Worm (Caenorhabditis elegans): ENCODE measurements around the gene acp-6.

acp-6 gene

ce11 chrIV:6391566-6391965, 34.4 kb downstream of the acp-6 start:
- TF ChIP-seq nhr-237 (tag; optimal IDR thresholded peaks at IDR 0.05): no peak
- peak in 1 of 2 experiments; percentile 15 for TF ChIP-seq unc-62 (GFP tag; optimal IDR thresholded peaks at IDR 0.05 in 1 of 2)
- TF ChIP-seq unc-62 (tag; optimal IDR thresholded peaks at IDR 0.05): no peak

DNA sequence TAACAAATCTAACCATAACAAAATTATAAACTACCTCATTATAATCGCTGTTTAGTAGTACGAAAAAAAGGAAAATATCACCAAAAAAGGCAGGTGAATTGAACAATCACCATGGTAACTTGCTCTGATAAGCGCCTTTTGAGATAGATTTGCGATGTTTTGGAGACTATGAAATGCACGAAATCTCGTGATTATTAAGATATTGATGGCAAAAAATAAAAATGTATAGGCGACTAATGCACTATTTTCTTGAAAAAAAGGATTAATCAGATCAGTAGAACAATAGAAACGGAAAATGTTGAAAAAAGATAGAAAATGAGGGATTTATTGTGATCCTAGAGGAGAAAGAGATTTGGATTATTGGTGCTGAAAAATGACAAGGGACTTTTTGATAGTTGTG, 37.4 kb downstream of the acp-6 start:
- TF ChIP-seq hmg-1.1 (GFP tag; IDR thresholded peaks at IDR 0.05) (no peak), hlh-30 (tag; optimal IDR thresholded peaks at IDR 0.05; ENCODE audit: insufficient read depth) (no peak), daf-16 (GFP tag; optimal IDR thresholded peaks at IDR 0.05) (no peak), daf-16 (tag; optimal IDR thresholded peaks at IDR 0.05) (no peak), zfp-2 (tag; optimal IDR thresholded peaks at IDR 0.05) (no peak), egl-43 (GFP tag; IDR thresholded peaks at IDR 0.05) (no peak), ama-1 (optimal IDR thresholded peaks at IDR 0.05) (no peak), nhr-48 (tag; optimal IDR thresholded peaks at IDR 0.05) (no peak), jun-1 (tag; optimal IDR thresholded peaks at IDR 0.05) (no peak), pqm-1 (tag; optimal IDR thresholded peaks at IDR 0.05) (no peak), ztf-7 (tag; optimal IDR thresholded peaks at IDR 0.05) (no peak), cey-2 (tag; optimal IDR thresholded peaks at IDR 0.05; ENCODE audit: borderline replicate concordance, insufficient read depth) (no peak), Y105C5A.15 (GFP tag; IDR thresholded peaks at IDR 0.05) (no peak)

DNA sequence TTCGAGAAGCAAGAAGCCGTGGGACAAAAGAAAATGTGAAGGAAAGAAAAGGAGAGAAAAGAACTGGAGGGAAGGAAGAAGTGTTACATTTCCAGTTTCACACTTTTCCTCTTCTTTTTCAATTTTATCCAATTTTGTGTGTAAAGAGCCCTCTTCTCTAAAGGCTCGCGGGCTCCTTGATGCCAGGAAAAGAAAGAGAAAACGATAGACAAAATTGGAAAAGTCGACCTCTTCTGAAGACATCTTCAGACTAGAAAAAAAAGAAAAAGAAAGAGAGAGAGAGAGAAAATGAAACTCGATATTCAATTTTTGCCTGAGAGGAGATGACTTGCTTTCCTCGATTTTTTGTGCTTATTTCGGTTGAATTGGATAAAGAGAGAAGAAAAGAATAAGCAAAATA, 40.9 kb downstream of the acp-6 start:
- TF ChIP-seq mdl-1 (tag; optimal IDR thresholded peaks at IDR 0.05): no peak
- peak; percentile 13; the same call in 1 of the 2 replicates for TF ChIP-seq ctbp-1 (GFP tag; IDR thresholded peaks at IDR 0.05)
- peak; percentile 69 for TF ChIP-seq fkh-10 (GFP tag; optimal IDR thresholded peaks at IDR 0.05)
- no peak for TF ChIP-seq mep-1 (tag; optimal IDR thresholded peaks at IDR 0.05)

DNA sequence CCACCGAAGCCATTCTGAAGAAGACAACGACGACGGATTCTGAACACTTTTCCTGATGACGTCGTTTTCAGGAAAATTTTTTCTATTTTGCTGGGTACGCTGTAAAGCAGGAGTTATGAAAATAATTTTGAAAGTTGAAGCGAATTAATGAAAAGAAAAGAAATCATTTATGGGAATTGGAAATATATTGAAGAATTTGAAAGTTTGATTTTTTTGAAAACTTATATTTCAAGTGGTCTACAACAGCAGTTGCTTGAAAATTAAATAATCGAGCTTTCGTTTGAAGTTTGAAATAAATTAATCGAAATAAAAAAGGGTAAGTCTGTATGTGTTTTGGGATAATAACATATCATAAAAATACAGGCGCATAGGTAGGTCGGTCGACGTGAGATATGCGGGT, 42.0 kb downstream of the acp-6 start, which contains the start of gene shl-1:
Gene shl-1, minus strand, starts transcription at position 101 of the 400 bp plus-strand sequence.
- no peak for TF ChIP-seq vab-7 (GFP tag; IDR thresholded peaks at IDR 0.05)
- peak; percentile 79 for TF ChIP-seq aha-1 (tag)

ce11 chrIV:6378398-6378797, 47.5 kb downstream of the acp-6 start:
- TF ChIP-seq dpl-1 (GFP tag; optimal IDR thresholded peaks at IDR 0.05): peak; percentile 25
- peak; percentile 62 for TF ChIP-seq nhr-102 (tag; optimal IDR thresholded peaks at IDR 0.05)
- no peak for TF ChIP-seq dmd-9 (GFP tag; IDR thresholded peaks at IDR 0.05)
- peak; percentile 62 for TF ChIP-seq spr-1 (tag; optimal IDR thresholded peaks at IDR 0.05)
- TF ChIP-seq T26A8.4 (GFP tag; IDR thresholded peaks at IDR 0.05): peak; percentile 94
- 0 out of 2 replicates have a peak, but pooled peaks have one; percentile 19 for TF ChIP-seq lin-38 (GFP tag; IDR thresholded peaks at IDR 0.05)
- no peak for TF ChIP-seq F26F4.8 (GFP tag; conservative IDR thresholded peaks at IDR 0.05)
- no peak for TF ChIP-seq zip-2 (tag; optimal IDR thresholded peaks at IDR 0.05)

ce11 chrIV:6377335-6378069, 48.4 kb downstream of the acp-6 start:
- TF ChIP-seq F10B5.3 (tag; optimal IDR thresholded peaks at IDR 0.05) (no peak), hlh-30 (tag; optimal IDR thresholded peaks at IDR 0.05; ENCODE audit: insufficient read depth) (no peak), spr-3 (GFP tag; optimal IDR thresholded peaks at IDR 0.05) (no peak), daf-16 (GFP tag; optimal IDR thresholded peaks at IDR 0.05) (no peak), daf-16 (tag; optimal IDR thresholded peaks at IDR 0.05) (no peak), ceh-44 (GFP tag; IDR thresholded peaks at IDR 0.05) (no peak), egl-43 (GFP tag; IDR thresholded peaks at IDR 0.05) (no peak; the same call in 1 of the 2 replicates), madf-9 (GFP tag; conservative IDR thresholded peaks at IDR 0.05) (no peak), lin-39 (tag; optimal IDR thresholded peaks at IDR 0.05) (no peak), lin-29 (GFP tag; IDR thresholded peaks at IDR 0.05) (peak; percentile 25; the same call in 1 of the 2 replicates), nhr-237 (tag; optimal IDR thresholded peaks at IDR 0.05) (no peak), nhr-42 (GFP tag; IDR thresholded peaks at IDR 0.05) (no peak), gei-8 (GFP tag; optimal IDR thresholded peaks at IDR 0.05) (no peak), Y105C5A.15 (GFP tag; IDR thresholded peaks at IDR 0.05) (no peak), mdl-1 (tag; optimal IDR thresholded peaks at IDR 0.05) (no peak), nhr-76 (tag; optimal IDR thresholded peaks at IDR 0.05) (no peak), nhr-25 (tag; optimal IDR thresholded peaks at IDR 0.05; ENCODE audit: borderline replicate concordance, insufficient read depth) (no peak), daf-12 (tag; optimal IDR thresholded peaks at IDR 0.05) (no peak), sdz-12 (GFP tag; optimal IDR thresholded peaks at IDR 0.05) (peak; percentile 78)
